Worm (Caenorhabditis elegans) whole organism, L2 larva: Measurements from ENCODE around the gene F11A5.18.

Experiments
- C34F6.9 ChIP-seq: fragments of 150-350 bp; optimal IDR thresholded peaks from 2 replicates; lab custom pipeline; 2014; ENCODE audit warnings: missing biosample characterization, missing genetic modification characterization
- F13H6.1 ChIP-seq: sonication (generic microtip); optimal IDR thresholded peaks from 2 replicates; lab custom pipeline; 2016; ENCODE audit warnings: missing genetic modification characterization, missing compliant biosample characterization
- R02D3.7 ChIP-seq: fragments of 150-350 bp; optimal IDR thresholded peaks from 2 replicates; lab custom pipeline; 2014; ENCODE audit warnings: missing biosample characterization, missing genetic modification characterization
- aly-2 ChIP-seq: fragments of 150-350 bp; optimal IDR thresholded peaks from 2 replicates; lab custom pipeline; 2014; ENCODE audit warnings: missing biosample characterization, missing genetic modification characterization
- ama-1 ChIP-seq: fragments of 150-350 bp; optimal IDR thresholded peaks from 2 replicates; lab custom pipeline; 2018; ENCODE audit warnings: inconsistent platforms
- blmp-1 ChIP-seq: sonication (generic microtip); optimal IDR thresholded peaks from 2 replicates; lab custom pipeline; 2017; ENCODE audit warnings: missing genetic modification characterization, mild to moderate bottlenecking, missing compliant biosample characterization, antibody characterized with exemption, moderate library complexity; ENCODE audit not compliant: insufficient read depth
- ceh-16 ChIP-seq: fragments of 150-350 bp; optimal IDR thresholded peaks from 2 replicates; lab custom pipeline; 2014; ENCODE audit warnings: missing biosample characterization, missing genetic modification characterization
- ceh-82 ChIP-seq: fragments of 150-350 bp; optimal IDR thresholded peaks from 2 replicates; lab custom pipeline; 2014; ENCODE audit warnings: missing biosample characterization, missing genetic modification characterization
- dmd-4 ChIP-seq: sonication (generic microtip); optimal IDR thresholded peaks from 2 replicates; lab custom pipeline; 2017; ENCODE audit warnings: missing biosample characterization, missing genetic modification characterization
- egl-27 ChIP-seq: sonication (generic microtip); optimal IDR thresholded peaks from 3 replicates; lab custom pipeline; 2017; ENCODE audit warnings: missing biosample characterization, missing genetic modification reagents, missing genetic modification characterization
- elt-1 ChIP-seq: fragments of 150-350 bp; optimal IDR thresholded peaks from 2 replicates; lab custom pipeline; 2014; ENCODE audit warnings: missing biosample characterization, missing genetic modification characterization
- fos-1 ChIP-seq: fragments of 150-350 bp; optimal IDR thresholded peaks from 2 replicates; lab custom pipeline; 2014; ENCODE audit warnings: missing biosample characterization, missing genetic modification characterization
- lin-11 ChIP-seq: fragments of 150-350 bp; sonication (generic microtip); optimal IDR thresholded peaks from 2 replicates; lab custom pipeline; 2014; ENCODE audit warnings: missing biosample characterization, missing genetic modification characterization, inconsistent platforms, mixed read lengths
- lin-13 ChIP-seq: fragments of 150-350 bp; optimal IDR thresholded peaks from 2 replicates; lab custom pipeline; 2014; ENCODE audit warnings: missing biosample characterization, missing genetic modification reagents, missing genetic modification characterization
- lin-39 ChIP-seq: fragments of 150-350 bp; optimal IDR thresholded peaks from 2 replicates; lab custom pipeline; 2014; ENCODE audit warnings: missing biosample characterization, missing genetic modification reagents, missing genetic modification characterization
- lsy-2 ChIP-seq, 2 experiments: fragments of 150-350 bp in 1 of 2; sonication (generic microtip) in 1 of 2; optimal IDR thresholded peaks; 2 replicates each; lab custom pipeline; 2014 to 2017; ENCODE audit warnings: missing biosample characterization in 2 of 2, missing genetic modification characterization in 2 of 2
- mab-5 ChIP-seq: fragments of 150-350 bp; optimal IDR thresholded peaks from 2 replicates; lab custom pipeline; 2014; ENCODE audit warnings: missing biosample characterization, missing genetic modification characterization
- mbf-1 ChIP-seq: sonication (generic microtip); optimal IDR thresholded peaks from 2 replicates; lab custom pipeline; 2017; ENCODE audit warnings: missing biosample characterization, missing genetic modification characterization
- nhr-10 ChIP-seq: sonication (generic microtip); optimal IDR thresholded peaks from 2 replicates; lab custom pipeline; 2017; ENCODE audit warnings: missing biosample characterization, missing genetic modification characterization
- nhr-12 ChIP-seq: fragments of 150-350 bp; optimal IDR thresholded peaks from 2 replicates; lab custom pipeline; 2014; ENCODE audit warnings: missing biosample characterization, missing genetic modification characterization
- nhr-129 ChIP-seq: fragments of 150-350 bp; optimal IDR thresholded peaks from 2 replicates; lab custom pipeline; 2014; ENCODE audit warnings: missing biosample characterization, missing genetic modification characterization
- nhr-21 ChIP-seq: fragments of 150-350 bp; optimal IDR thresholded peaks from 2 replicates; lab custom pipeline; 2014; ENCODE audit warnings: missing biosample characterization, missing genetic modification characterization
- nhr-23 ChIP-seq: fragments of 150-350 bp; optimal IDR thresholded peaks from 2 replicates; lab custom pipeline; 2014; ENCODE audit warnings: missing biosample characterization, missing genetic modification reagents, missing genetic modification characterization
- nhr-25 ChIP-seq: fragments of 150-350 bp; sonication (generic microtip); optimal IDR thresholded peaks from 3 replicates; lab custom pipeline; 2014; ENCODE audit warnings: missing biosample characterization, missing genetic modification characterization
- nhr-6 ChIP-seq: fragments of 150-350 bp; optimal IDR thresholded peaks from 2 replicates; lab custom pipeline; 2014; ENCODE audit warnings: missing biosample characterization, missing genetic modification characterization
- peb-1 ChIP-seq: fragments of 150-350 bp; optimal IDR thresholded peaks from 2 replicates; lab custom pipeline; 2014; ENCODE audit warnings: missing biosample characterization, missing genetic modification characterization
- sem-4 ChIP-seq: fragments of 150-350 bp; optimal IDR thresholded peaks from 2 replicates; lab custom pipeline; 2014; ENCODE audit warnings: missing biosample characterization, missing genetic modification reagents, missing genetic modification characterization
- skn-1 ChIP-seq: sonication (generic microtip); optimal IDR thresholded peaks from 2 replicates; lab custom pipeline; 2017; ENCODE audit warnings: missing biosample characterization, missing genetic modification characterization
- sma-3 ChIP-seq: sonication (generic microtip); optimal IDR thresholded peaks from 2 replicates; lab custom pipeline; 2016; ENCODE audit warnings: missing genetic modification reagents, missing genetic modification characterization, missing compliant biosample characterization
- sma-9 ChIP-seq, 2 experiments: fragments of 150-350 bp in 1 of 2; sonication (generic microtip) in 1 of 2; optimal IDR thresholded peaks; 2 replicates each; lab custom pipeline; 2014 to 2016; ENCODE audit warnings: missing genetic modification characterization in 2 of 2, mild to moderate bottlenecking in 1 of 2, missing biosample characterization in 1 of 2, missing compliant biosample characterization in 1 of 2, missing genetic modification reagents in 1 of 2, moderate library complexity in 1 of 2
- snpc-4 ChIP-seq: fragments of 150-350 bp; optimal IDR thresholded peaks from 2 replicates; lab custom pipeline; 2014; ENCODE audit warnings: missing biosample characterization, missing genetic modification characterization
- unc-39 ChIP-seq: fragments of 150-350 bp; optimal IDR thresholded peaks from 2 replicates; lab custom pipeline; 2014; ENCODE audit warnings: missing biosample characterization, missing genetic modification characterization
- unc-55 ChIP-seq: fragments of 150-350 bp; sonication (generic microtip); optimal IDR thresholded peaks from 3 replicates; lab custom pipeline; 2014; ENCODE audit warnings: missing biosample characterization, missing genetic modification reagents, missing genetic modification characterization
- ztf-1 ChIP-seq: fragments of 200-800 bp; sonication (Bioruptor generic); conservative IDR thresholded peaks from 2 replicates; pipeline ENCODE4 v1.3.6; 2022; ENCODE audit warnings: missing genetic modification characterization, missing compliant biosample characterization
- ztf-11 ChIP-seq: sonication (generic microtip); optimal IDR thresholded peaks from 2 replicates; lab custom pipeline; 2017; ENCODE audit warnings: missing biosample characterization, missing genetic modification characterization

The F11A5.18 gene

DNA sequence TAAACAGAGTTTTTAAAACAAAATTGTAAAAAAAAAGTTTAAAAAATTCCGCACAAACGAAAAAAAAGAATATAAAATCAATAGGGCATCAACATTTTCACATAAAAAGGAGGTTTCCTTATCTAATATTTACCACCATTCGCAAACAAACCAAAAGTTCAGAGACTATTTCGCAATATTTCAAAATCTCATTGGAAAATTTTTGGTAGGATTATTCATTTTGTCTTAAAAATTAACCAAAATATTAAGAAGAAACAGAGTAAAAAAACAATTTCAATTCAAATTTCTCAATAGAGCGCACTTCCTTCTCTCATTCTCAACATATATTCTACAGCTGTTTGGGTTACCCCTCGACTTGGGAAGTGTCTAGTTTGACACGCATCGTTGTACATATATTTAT, 42.6 kb upstream of the F11A5.18 start:
- TF ChIP-seq ztf-1 (GFP tag; lab: Robert Waterston, UW) = no peak
- TF ChIP-seq peb-1 (tag; lab: Kevin White, UChicago) = no peak
- TF ChIP-seq fos-1 (tag; lab: Kevin White, UChicago) = peak; percentile 62
- no peak for TF ChIP-seq nhr-23 (tag; lab: Kevin White, UChicago)
- TF ChIP-seq unc-39 = no peak
- TF ChIP-seq unc-55 = peak; percentile 56
- peak; percentile 83 for TF ChIP-seq nhr-129 (tag; lab: Kevin White, UChicago)
- no peak for TF ChIP-seq snpc-4 (tag; lab: Kevin White, UChicago)
- no peak for TF ChIP-seq skn-1
- TF ChIP-seq sma-9 (GFP tag; optimal IDR thresholded peaks at IDR 0.05; lab: Kevin White, UChicago) = no peak
- TF ChIP-seq sma-9 (tag; optimal IDR thresholded peaks at IDR 0.05; lab: Kevin White, UChicago) = no peak
- TF ChIP-seq mbf-1 = no peak
- TF ChIP-seq, all 48 proteins: peak for 3

DNA sequence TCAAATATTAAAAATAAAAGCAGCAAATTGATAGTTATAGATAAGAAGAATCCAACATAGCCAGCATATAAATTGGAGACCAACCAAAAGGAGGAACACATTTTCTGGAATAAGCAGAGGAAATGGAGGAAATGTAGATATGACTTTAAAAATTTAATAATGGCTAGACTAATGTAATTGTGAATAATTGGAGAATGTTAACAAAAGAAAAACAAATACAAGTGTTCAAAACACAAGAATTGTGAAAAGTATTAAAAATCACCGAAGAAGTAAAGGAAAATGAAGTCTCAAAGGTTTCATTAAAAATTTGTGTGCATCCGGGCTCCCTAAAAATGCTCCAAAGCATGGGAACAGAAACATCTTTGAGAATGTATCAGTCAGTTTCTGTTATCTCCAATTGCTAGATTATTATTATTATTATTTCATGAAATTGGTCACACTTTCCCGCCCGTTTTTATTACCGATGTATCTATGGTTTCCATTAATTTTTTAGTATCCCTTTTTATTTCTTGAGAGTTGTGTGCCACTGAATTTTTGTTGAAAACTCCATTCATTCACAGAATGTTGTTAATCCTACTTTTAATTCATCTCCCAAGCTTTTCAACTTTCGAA, 40.5 kb upstream of the F11A5.18 start, which contains the start of the genes str-109 and F10A3.11:
str-109 (minus strand) TSS at position 101 of the 612 bp plus-strand sequence.
F10A3.11 (plus strand) TSS at position 562 of the 612 bp plus-strand sequence.
- TF ChIP-seq nhr-6 (no peak), ceh-82 (tag; lab: Kevin White, UChicago) (no peak), nhr-12 (tag; lab: Kevin White, UChicago) (no peak), dmd-4 (tag; lab: Kevin White, UChicago) (no peak), peb-1 (tag; lab: Kevin White, UChicago) (no peak), sma-3 (GFP tag; lab: Kevin White, UChicago) (no peak), lin-39 (tag; lab: Kevin White, UChicago) (no peak), egl-27 (no peak), F13H6.1 (no peak), snpc-4 (tag; lab: Kevin White, UChicago) (no peak), unc-55 (no peak), mbf-1 (no peak), lsy-2 (tag; optimal IDR thresholded peaks at IDR 0.05; lab: Kevin White, UChicago) (no peak), ztf-1 (GFP tag; lab: Robert Waterston, UW) (no peak), nhr-21 (tag; lab: Kevin White, UChicago) (no peak), ztf-11 (no peak)

DNA sequence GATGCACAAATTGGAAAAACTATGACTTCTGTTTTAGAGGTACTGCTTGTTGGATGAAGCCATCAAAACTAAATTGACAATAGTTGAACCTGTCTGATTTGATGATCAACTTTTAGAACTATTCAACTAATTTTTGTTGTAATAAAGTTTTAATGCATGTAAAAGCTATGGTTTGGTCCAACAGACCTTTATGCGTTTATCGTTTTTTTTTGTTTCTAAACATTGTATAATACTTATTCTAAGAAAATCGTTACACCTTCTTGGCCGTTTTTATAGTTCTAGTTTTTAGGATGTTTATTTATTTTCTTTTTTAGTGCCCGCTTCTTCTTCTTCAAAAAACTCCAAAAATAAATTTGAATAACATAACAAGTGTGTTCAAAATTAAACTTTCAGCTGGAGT, 39.0 kb upstream of the F11A5.18 start, which contains the start of gene F10A3.12:
F10A3.12 (plus strand) TSS at position 301 of the 400 bp plus-strand sequence.
- TF ChIP-seq C34F6.9 (tag; lab: Kevin White, UChicago) (no peak), R02D3.7 (tag; lab: Kevin White, UChicago) (no peak), sma-3 (GFP tag; lab: Kevin White, UChicago) (no peak), aly-2 (no peak), ama-1 (lab: Kevin White, UChicago) (no peak), lin-11 (no peak), ztf-11 (no peak), lin-39 (tag; lab: Kevin White, UChicago) (no peak), nhr-25 (tag; lab: Kevin White, UChicago) (no peak), nhr-10 (tag; lab: Kevin White, UChicago) (no peak), lsy-2 (tag; optimal IDR thresholded peaks at IDR 0.05; lab: Kevin White, UChicago) (no peak), mbf-1 (no peak), blmp-1 (no peak), elt-1 (tag; lab: Kevin White, UChicago) (no peak), sem-4 (no peak), ceh-82 (tag; lab: Kevin White, UChicago) (no peak)

DNA sequence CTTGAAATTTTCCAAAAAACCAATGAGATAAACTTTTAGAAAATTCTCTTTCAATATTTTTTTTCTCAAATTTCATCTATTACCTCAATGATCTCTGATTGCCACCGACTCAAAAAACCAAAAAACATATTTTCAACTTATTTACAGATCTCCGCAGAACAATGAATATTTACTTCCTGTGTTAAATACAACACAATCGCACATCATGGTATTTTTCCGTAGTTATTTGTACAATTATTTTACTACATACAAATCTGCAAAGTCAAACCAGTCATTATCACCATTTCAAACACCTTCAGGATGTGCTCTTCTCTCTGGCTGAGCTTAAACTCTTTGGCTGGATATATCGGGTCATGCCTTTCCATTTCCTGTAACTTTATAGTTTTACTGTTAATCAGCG, 36.8 kb upstream of the F11A5.18 start, which contains the start of gene str-108:
str-108 (plus strand) TSS at position 301 of the 400 bp plus-strand sequence.
- TF ChIP-seq mab-5 (tag; lab: Kevin White, UChicago) (no peak), elt-1 (tag; lab: Kevin White, UChicago) (no peak), lsy-2 (tag; optimal IDR thresholded peaks at IDR 0.05; lab: Kevin White, UChicago) (no peak), lin-13 (GFP tag; lab: Kevin White, UChicago) (no peak), egl-27 (no peak), ceh-16 (tag; lab: Kevin White, UChicago) (no peak), ama-1 (lab: Kevin White, UChicago) (no peak), R02D3.7 (tag; lab: Kevin White, UChicago) (no peak), sem-4 (no peak)
